Fruit fly (Drosophila melanogaster) whole organism, embryonic: ENCODE results near the gene Vps2.

Experiments
- Antp ChIP-seq: fragments of 200-800 bp; sonication (Bioruptor generic); optimal IDR thresholded peaks from 3 replicates; lab custom pipeline; 2016; ENCODE audit warnings: missing biosample characterization, missing genetic modification characterization
- Asciz ChIP-seq: fragments of 200-800 bp; sonication (Bioruptor generic); optimal IDR thresholded peaks from 2 replicates; lab custom pipeline; 2017; ENCODE audit warnings: missing biosample characterization, mild to moderate bottlenecking, missing genetic modification characterization, missing genetic modification reagents
- Bteb2 ChIP-seq: fragments of 200-800 bp; sonication (Bioruptor generic); optimal IDR thresholded peaks from 2 replicates; lab custom pipeline; 2016; ENCODE audit warnings: missing biosample characterization, missing genetic modification characterization
- CG10543 ChIP-seq: fragments of 200-800 bp; sonication (Bioruptor generic); optimal IDR thresholded peaks from 3 replicates; lab custom pipeline; 2017; ENCODE audit warnings: missing biosample characterization, mild to moderate bottlenecking, missing genetic modification characterization, moderate library complexity
- CG11504 ChIP-seq: fragments of 200-800 bp; sonication (Bioruptor generic); optimal IDR thresholded peaks from 3 replicates; lab custom pipeline; 2019; ENCODE audit warnings: missing biosample characterization, mild to moderate bottlenecking, missing genetic modification characterization, moderate library complexity
- CG11696 ChIP-seq: fragments of 200-800 bp; sonication (Bioruptor generic); IDR thresholded peaks from 2 replicates; pipeline ENCODE4 v1.3.6; 2022; ENCODE audit warnings: missing biosample characterization, missing genetic modification characterization
- CG17802 ChIP-seq: fragments of 200-800 bp; sonication (Bioruptor generic); optimal IDR thresholded peaks from 2 replicates; lab custom pipeline; 2018; ENCODE audit warnings: missing biosample characterization, mild to moderate bottlenecking, missing genetic modification characterization, moderate library complexity
- CG30020 ChIP-seq: fragments of 200-800 bp; optimal IDR thresholded peaks from 2 replicates; lab custom pipeline; 2019; ENCODE audit warnings: missing biosample characterization, mild to moderate bottlenecking, missing genetic modification characterization, moderate library complexity
- CG30403 ChIP-seq: fragments of 200-800 bp; sonication (Bioruptor generic); optimal IDR thresholded peaks from 3 replicates; lab custom pipeline; 2016; ENCODE audit warnings: missing biosample characterization, missing genetic modification characterization
- CG4820 ChIP-seq: fragments of 200-800 bp; sonication (Bioruptor generic); optimal IDR thresholded peaks from 3 replicates; lab custom pipeline; 2016; ENCODE audit warnings: missing biosample characterization, missing genetic modification characterization
- CG5953 ChIP-seq: fragments of 200-800 bp; sonication (Bioruptor generic); IDR thresholded peaks from 2 replicates; pipeline ENCODE4 v1.3.6; 2022; ENCODE audit warnings: missing biosample characterization, missing genetic modification characterization
- CG7786 ChIP-seq: fragments of 200-800 bp; sonication (Bioruptor generic); optimal IDR thresholded peaks from 2 replicates; lab custom pipeline; 2016; ENCODE audit warnings: missing biosample characterization, missing genetic modification characterization
- CG7839 ChIP-seq: fragments of 200-800 bp; sonication (Bioruptor generic); optimal IDR thresholded peaks from 3 replicates; lab custom pipeline; 2018; ENCODE audit warnings: missing biosample characterization, mild to moderate bottlenecking, missing genetic modification characterization, moderate library complexity
- CG8281 ChIP-seq: fragments of 200-800 bp; sonication (Bioruptor generic); optimal IDR thresholded peaks from 2 replicates; lab custom pipeline; 2018; ENCODE audit warnings: missing biosample characterization, mild to moderate bottlenecking, missing genetic modification characterization, moderate library complexity
- Chrac-16 ChIP-seq: fragments of 200-800 bp; sonication (Bioruptor generic); optimal IDR thresholded peaks from 3 replicates; lab custom pipeline; 2016; ENCODE audit warnings: missing biosample characterization, missing genetic modification characterization
- Dp ChIP-seq: fragments of 200-800 bp; sonication (Bioruptor generic); optimal IDR thresholded peaks from 2 replicates; lab custom pipeline; 2018; ENCODE audit warnings: missing biosample characterization, mild to moderate bottlenecking, missing genetic modification characterization, moderate library complexity
- Drgx ChIP-seq: fragments of 200-800 bp; sonication (Bioruptor generic); IDR thresholded peaks from 2 replicates; pipeline ENCODE4 v1.3.6; 2022; ENCODE audit warnings: missing biosample characterization, missing genetic modification characterization
- Fer3 ChIP-seq: fragments of 200-800 bp; sonication (Bioruptor generic); optimal IDR thresholded peaks from 2 replicates; lab custom pipeline; 2018; ENCODE audit warnings: missing biosample characterization, mild to moderate bottlenecking, missing genetic modification characterization, moderate library complexity
- Jarid2 ChIP-seq: fragments of 200-800 bp; sonication (Bioruptor generic); optimal IDR thresholded peaks from 3 replicates; lab custom pipeline; 2017; ENCODE audit warnings: mild to moderate bottlenecking, missing biosample characterization, missing genetic modification reagents, missing genetic modification characterization
- Myb ChIP-seq: fragments of 200-800 bp; sonication (Bioruptor generic); optimal IDR thresholded peaks from 2 replicates; lab custom pipeline; 2016; ENCODE audit warnings: missing biosample characterization, missing genetic modification characterization
- PHDP ChIP-seq: fragments of 200-800 bp; sonication (Bioruptor generic); optimal IDR thresholded peaks from 3 replicates; lab custom pipeline; 2018; ENCODE audit warnings: missing biosample characterization, mild to moderate bottlenecking, missing genetic modification characterization, moderate library complexity
- Pdp1 ChIP-seq, 2 experiments: fragments of 200-800 bp; sonication (Bioruptor generic); optimal IDR thresholded peaks; 3 replicates each; lab custom pipeline; 2016; ENCODE audit warnings: missing biosample characterization in 2 of 2, missing genetic modification characterization in 2 of 2, mild to moderate bottlenecking in 1 of 2, moderate library complexity in 1 of 2
- Taf1 ChIP-seq: fragments of 200-800 bp; sonication (Bioruptor generic); IDR thresholded peaks from 2 replicates; pipeline ENCODE4 v1.3.6; 2022; ENCODE audit warnings: missing biosample characterization, missing genetic modification characterization
- Xbp1 ChIP-seq: fragments of 200-800 bp; sonication (Bioruptor generic); optimal IDR thresholded peaks from 3 replicates; lab custom pipeline; 2016; ENCODE audit warnings: missing biosample characterization, mild to moderate bottlenecking, missing genetic modification characterization
- ac ChIP-seq: fragments of 200-800 bp; sonication (Bioruptor generic); optimal IDR thresholded peaks from 3 replicates; lab custom pipeline; 2017; ENCODE audit warnings: missing biosample characterization, mild to moderate bottlenecking, missing genetic modification characterization
- az2 ChIP-seq: fragments of 200-800 bp; sonication (Bioruptor generic); optimal IDR thresholded peaks from 3 replicates; lab custom pipeline; 2016; ENCODE audit warnings: missing biosample characterization, missing genetic modification characterization
- chif ChIP-seq, 2 experiments: fragments of 200-800 bp; sonication (Bioruptor generic); optimal IDR thresholded peaks; 3 replicates each; lab custom pipeline; 2016; ENCODE audit warnings: missing biosample characterization in 2 of 2, missing genetic modification characterization in 2 of 2
- ci ChIP-seq: fragments of 200-800 bp; sonication (Bioruptor generic); IDR thresholded peaks from 3 replicates; pipeline ENCODE4 v1.3.6; 2022; ENCODE audit warnings: missing biosample characterization, missing genetic modification characterization
- exex ChIP-seq: fragments of 200-800 bp; sonication (Bioruptor generic); optimal IDR thresholded peaks from 4 replicates; lab custom pipeline; 2018; ENCODE audit warnings: missing biosample characterization, mild to moderate bottlenecking, missing genetic modification characterization, moderate library complexity
- her ChIP-seq: fragments of 200-800 bp; sonication (Bioruptor generic); optimal IDR thresholded peaks from 2 replicates; lab custom pipeline; 2016; ENCODE audit warnings: missing biosample characterization, missing genetic modification characterization
- insv ChIP-seq, 2 experiments: fragments of 200-800 bp; sonication (Bioruptor generic); optimal IDR thresholded peaks; 3 replicates each; lab custom pipeline; 2016 to 2018; ENCODE audit warnings: missing biosample characterization in 2 of 2, missing genetic modification characterization in 2 of 2
- jigr1 ChIP-seq: fragments of 200-800 bp; sonication (Bioruptor generic); IDR thresholded peaks from 3 replicates; pipeline ENCODE4 v1.3.6; 2022; ENCODE audit warnings: missing biosample characterization, missing genetic modification characterization
- jumu ChIP-seq: fragments of 200-800 bp; sonication (Bioruptor generic); optimal IDR thresholded peaks from 3 replicates; lab custom pipeline; 2016; ENCODE audit warnings: missing biosample characterization, missing genetic modification characterization
- lab ChIP-seq: fragments of 200-800 bp; sonication (Bioruptor generic); optimal IDR thresholded peaks from 3 replicates; lab custom pipeline; 2017; ENCODE audit warnings: missing biosample characterization, missing genetic modification characterization, mild to moderate bottlenecking, moderate library complexity, missing genetic modification reagents
- org-1 ChIP-seq: fragments of 200-800 bp; sonication (Bioruptor generic); optimal IDR thresholded peaks from 2 replicates; lab custom pipeline; 2017; ENCODE audit warnings: missing biosample characterization, missing genetic modification characterization
- p53 ChIP-seq: fragments of 200-800 bp; sonication (Bioruptor generic); optimal IDR thresholded peaks from 2 replicates; lab custom pipeline; 2016; ENCODE audit warnings: missing biosample characterization, missing genetic modification characterization
- pan ChIP-seq, 4 experiments: fragments of >200 bp in 3 of 4; fragments of 200-800 bp in 1 of 4; sonication (Bioruptor generic) in 1 of 4; optimal IDR thresholded peaks in 3 of 4; IDR thresholded peaks in 1 of 4; 2 replicates each; pipeline versions ENCODE4 v1.3.6 to Lab custom; 2017 to 2022; ENCODE audit warnings: missing biosample characterization in 2 of 4, missing genetic modification characterization in 2 of 4, mixed read lengths in 1 of 4
- salm ChIP-seq: fragments of 200-800 bp; sonication (Bioruptor generic); optimal IDR thresholded peaks from 2 replicates; lab custom pipeline; 2018; ENCODE audit warnings: missing biosample characterization, mild to moderate bottlenecking, missing genetic modification characterization
- sc ChIP-seq, 3 experiments: fragments of >200 bp in 2 of 3; fragments of 200-800 bp in 1 of 3; sonication (Bioruptor generic) in 1 of 3; optimal IDR thresholded peaks; 2 replicates in 2 of 3; 3 replicates in 1 of 3; lab custom pipeline; 2017; ENCODE audit warnings: mild to moderate bottlenecking in 1 of 3, missing biosample characterization in 1 of 3, missing genetic modification characterization in 1 of 3, missing genetic modification reagents in 1 of 3
- seq ChIP-seq: fragments of 200-800 bp; sonication (Bioruptor generic); IDR thresholded peaks from 2 replicates; pipeline ENCODE4 v1.3.6; 2022; ENCODE audit warnings: missing biosample characterization, missing genetic modification characterization
- sim ChIP-seq: fragments of 200-800 bp; sonication (Bioruptor generic); IDR thresholded peaks from 2 replicates; pipeline ENCODE4 v1.3.6; 2022; ENCODE audit warnings: missing biosample characterization, missing genetic modification characterization
- slp2 ChIP-seq: fragments of 200-800 bp; sonication (Bioruptor generic); optimal IDR thresholded peaks from 2 replicates; lab custom pipeline; 2016; ENCODE audit warnings: missing biosample characterization, missing genetic modification characterization
- stwl ChIP-seq: fragments of 200-800 bp; sonication (Bioruptor generic); optimal IDR thresholded peaks from 3 replicates; lab custom pipeline; 2018; ENCODE audit warnings: missing biosample characterization, mild to moderate bottlenecking, missing genetic modification characterization, moderate library complexity
- tin ChIP-seq: fragments of 200-800 bp; sonication (Bioruptor generic); optimal IDR thresholded peaks from 3 replicates; lab custom pipeline; 2016; ENCODE audit warnings: missing biosample characterization, missing genetic modification characterization
- tup ChIP-seq: fragments of 200-800 bp; sonication (Bioruptor generic); optimal IDR thresholded peaks from 2 replicates; lab custom pipeline; 2016; ENCODE audit warnings: missing biosample characterization, mild to moderate bottlenecking, missing genetic modification characterization, moderate library complexity
- unc-4 ChIP-seq: fragments of 200-800 bp; sonication (Bioruptor generic); IDR thresholded peaks from 2 replicates; pipeline ENCODE4 v1.3.6; 2022; ENCODE audit warnings: missing biosample characterization, missing genetic modification characterization; ENCODE audit not compliant: partially characterized antibody
- usp ChIP-seq: fragments of >200 bp; optimal IDR thresholded peaks from 2 replicates; lab custom pipeline; 2017; ENCODE audit warnings: missing biosample characterization, missing genetic modification characterization
- wor ChIP-seq: fragments of 200-800 bp; sonication (Bioruptor generic); IDR thresholded peaks from 2 replicates; pipeline ENCODE4 v1.3.6; 2022; ENCODE audit warnings: missing biosample characterization, missing genetic modification characterization

Vps2 gene

dm6 chr3R:26081380-26081991 lies 28.9 kb downstream of the Vps2 start (continued):
- no peak for TF ChIP-seq Taf1 (GFP tag; lab: Robert Waterston, UW)
- no peak for TF ChIP-seq Jarid2 (GFP tag; lab: Kevin White, UChicago)
- no peak for TF ChIP-seq CG8281 (tag; lab: Kevin White, UChicago)
- no peak for TF ChIP-seq salm (tag; lab: Kevin White, UChicago)
- peak; percentile 41; the same call in 1 of the 2 replicates for TF ChIP-seq wor (GFP tag; lab: Robert Waterston, UW)
- TF ChIP-seq CG11696 (GFP tag; lab: Robert Waterston, UW): no peak
- TF ChIP-seq Myb (GFP tag; lab: Kevin White, UChicago): no peak
- TF ChIP-seq insv (GFP tag; optimal IDR thresholded peaks at IDR 0.05; lab: Kevin White, UChicago): no peak
- TF ChIP-seq CG30020 (tag; lab: Kevin White, UChicago): no peak
- peak; percentile 47 for TF ChIP-seq Chrac-16 (GFP tag; lab: Kevin White, UChicago)
- TF ChIP-seq CG17802 (tag; lab: Kevin White, UChicago): peak; percentile 8
- peak; percentile 55; the same call in 1 of the 2 replicates for TF ChIP-seq seq
- peak; percentile 52 for TF ChIP-seq az2 (GFP tag; lab: Kevin White, UChicago)
- no peak for TF ChIP-seq Bteb2 (GFP tag; lab: Kevin White, UChicago)
- TF ChIP-seq usp (GFP tag; lab: Kevin White, UChicago): no peak
- no peak for TF ChIP-seq CG5953 (GFP tag; lab: Robert Waterston, UW)
- 0 out of 2 replicates have a peak, but pooled peaks have one; percentile 7 for TF ChIP-seq sim (GFP tag; lab: Robert Waterston, UW)
- TF ChIP-seq p53: no peak
- peak; percentile 77 for TF ChIP-seq ci (GFP tag; lab: Robert Waterston, UW)
- TF ChIP-seq chif (GFP tag; optimal IDR thresholded peaks at IDR 0.05; lab: Kevin White, UChicago): peak in 1 of 2 experiments; percentile 30
- TF ChIP-seq CG7786 (GFP tag; lab: Kevin White, UChicago): no peak
- TF ChIP-seq Asciz (GFP tag; lab: Kevin White, UChicago): peak; percentile 50
- no peak for TF ChIP-seq CG7839
- 0 out of 2 replicates have a peak, but pooled peaks have one; percentile 38 for TF ChIP-seq Drgx (GFP tag; lab: Robert Waterston, UW)
- no peak for TF ChIP-seq jumu (GFP tag; lab: Kevin White, UChicago)
- no peak for TF ChIP-seq PHDP
- TF ChIP-seq CG11504: peak; percentile 77
- peak; percentile 45 for TF ChIP-seq tin (GFP tag; lab: Kevin White, UChicago)
- peak; percentile 35 for TF ChIP-seq Fer3 (tag; lab: Kevin White, UChicago)
- no peak for TF ChIP-seq sc (optimal IDR thresholded peaks at IDR 0.05; lab: Kevin White, UChicago)
- TF ChIP-seq sc (GFP tag; optimal IDR thresholded peaks at IDR 0.05; lab: Kevin White, UChicago): peak; percentile 49
- TF ChIP-seq Antp (GFP tag; lab: Kevin White, UChicago): no peak
- no peak for TF ChIP-seq jigr1 (GFP tag; lab: Robert Waterston, UW)
- no peak for TF ChIP-seq CG10543 (GFP tag; lab: Kevin White, UChicago)
- TF ChIP-seq CG30403: peak; percentile 50
- no peak for TF ChIP-seq ac (GFP tag; lab: Kevin White, UChicago)
- no peak for TF ChIP-seq Dp (GFP tag; lab: Kevin White, UChicago)
- peak; percentile 47 for TF ChIP-seq Xbp1
- no peak for TF ChIP-seq slp2 (GFP tag; lab: Kevin White, UChicago)
- no peak for TF ChIP-seq her (GFP tag; lab: Kevin White, UChicago)
- no peak for TF ChIP-seq unc-4 (GFP tag; lab: Robert Waterston, UW)
- peak; percentile 51 for TF ChIP-seq lab (GFP tag; lab: Kevin White, UChicago)
- TF ChIP-seq Pdp1 (GFP tag; optimal IDR thresholded peaks at IDR 0.05; lab: Kevin White, UChicago): no peak
- no peak for TF ChIP-seq tup (GFP tag; lab: Kevin White, UChicago)
- TF ChIP-seq stwl: peak; percentile 30
- TF ChIP-seq exex (tag; lab: Kevin White, UChicago): no peak
- peak; percentile 4 for TF ChIP-seq org-1 (GFP tag; lab: Kevin White, UChicago)
- TF ChIP-seq pan (optimal IDR thresholded peaks at IDR 0.05; lab: Kevin White, UChicago): no peak
- TF ChIP-seq pan (GFP tag; optimal IDR thresholded peaks at IDR 0.05 in 1 of 2, IDR thresholded peaks at IDR 0.05 in 1 of 2): peak in 1 of 2 experiments; percentile 61
- TF ChIP-seq CG4820 (GFP tag; lab: Kevin White, UChicago): peak; percentile 52
